Worm (Caenorhabditis elegans) whole organism, L3 larva: ENCODE measurements around the gene Y94H6A.12.

Experiments
- ceh-16 ChIP-seq: sonication (generic microtip); optimal IDR thresholded peaks from 2 replicates; lab custom pipeline; 2017; ENCODE audit warnings: missing biosample characterization, missing genetic modification characterization
- fos-1 ChIP-seq: fragments of 150-350 bp; optimal IDR thresholded peaks from 2 replicates; lab custom pipeline; 2014; ENCODE audit warnings: missing biosample characterization, missing genetic modification characterization
- lin-39 ChIP-seq: fragments of 150-350 bp; optimal IDR thresholded peaks from 2 replicates; lab custom pipeline; 2018; ENCODE audit warnings: missing biosample characterization, missing genetic modification reagents, missing genetic modification characterization
- nhr-25 ChIP-seq: sonication (generic microtip); optimal IDR thresholded peaks from 2 replicates; lab custom pipeline; 2017; ENCODE audit warnings: missing biosample characterization, missing genetic modification characterization
- nhr-76 ChIP-seq: fragments of 150-350 bp; sonication (generic microtip); optimal IDR thresholded peaks from 5 replicates; lab custom pipeline; 2014; ENCODE audit warnings: missing biosample characterization, missing genetic modification characterization
- snpc-4 ChIP-seq: fragments of 150-350 bp; optimal IDR thresholded peaks from 2 replicates; lab custom pipeline; 2014; ENCODE audit warnings: missing biosample characterization, missing genetic modification characterization
- unc-39 ChIP-seq: sonication (generic microtip); optimal IDR thresholded peaks from 4 replicates; lab custom pipeline; 2017; ENCODE audit warnings: missing biosample characterization, missing genetic modification characterization

DNA sequence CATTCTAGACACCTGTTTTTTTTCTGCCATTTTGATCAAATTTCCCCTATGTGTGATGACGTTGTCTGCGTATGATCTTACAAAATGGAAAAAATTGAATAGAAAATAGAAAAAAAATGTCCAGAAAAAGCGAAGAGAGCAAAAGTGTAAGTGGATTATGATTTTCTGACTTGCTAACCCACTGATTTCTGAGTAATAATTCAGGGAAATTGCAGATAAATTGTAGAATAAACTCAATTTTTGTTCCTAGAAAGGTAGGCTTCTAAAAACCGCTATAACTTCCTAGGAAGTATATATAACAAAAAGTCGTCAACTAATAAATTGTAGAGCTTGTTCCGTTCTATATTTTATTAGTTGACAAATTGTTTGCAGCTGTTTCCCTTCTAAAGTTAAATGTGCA, 21.8 kb upstream of the Y94H6A.12 start:
- TF ChIP-seq unc-39 (tag; lab: Kevin White, UChicago) (no peak), fos-1 (tag; lab: Kevin White, UChicago) (no peak), nhr-76 (tag; lab: Kevin White, UChicago) (no peak), ceh-16 (tag; lab: Kevin White, UChicago) (no peak), nhr-25 (no peak), lin-39 (no peak), snpc-4 (tag; lab: Kevin White, UChicago) (no peak)
